2 fruit fly cellular contexts compared by ENCODE assay signal in the genomic region with DNA sequence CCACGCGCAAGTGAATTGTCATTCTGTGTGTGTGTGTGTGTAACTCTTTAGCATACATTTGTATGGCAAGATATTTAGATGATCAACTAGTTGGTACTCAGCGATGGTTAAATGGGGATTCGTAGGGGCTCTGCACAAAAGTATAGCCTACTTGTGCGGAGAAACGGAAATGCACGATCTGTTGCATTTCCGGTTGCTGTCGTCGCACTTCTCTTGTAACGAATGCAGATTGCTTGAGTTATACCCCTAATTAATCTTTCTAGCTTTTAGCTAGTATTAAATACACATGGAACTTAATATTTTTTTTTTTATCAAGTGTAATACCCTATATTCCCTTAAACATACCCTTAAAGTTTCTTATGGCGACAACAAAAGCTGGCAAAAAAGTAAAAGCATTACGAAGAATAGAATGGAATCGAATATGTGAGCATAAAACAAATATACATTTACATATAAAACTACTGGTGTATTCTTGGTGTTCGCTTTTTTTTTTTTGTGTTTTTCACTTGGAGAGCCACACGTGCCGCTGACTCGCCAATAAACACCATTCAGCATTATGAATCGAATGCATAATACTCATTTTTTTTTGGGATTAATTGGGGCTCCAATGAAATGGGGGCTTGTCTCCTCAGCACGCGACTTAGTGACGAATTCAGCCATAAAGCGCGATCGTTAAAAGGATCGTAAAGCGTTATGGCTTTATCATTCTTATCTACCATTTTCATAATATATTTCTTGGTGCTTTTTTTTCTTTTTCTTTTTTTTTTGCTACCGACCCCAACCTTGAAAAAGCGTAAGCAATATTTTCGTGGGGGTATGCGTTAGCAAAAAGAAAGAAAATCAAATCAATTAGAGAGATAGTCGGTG.
TF ChIP-seq lines count a peak whose summit lies in the region.

No protein-coding gene starts in this region.

TF ChIP-seq in whole organism, embryonic, 481 proteins besides CTCF, POLR2A, EP300 and RAD21 (continued from another document and continues in another):
- peak; percentile 66; the same call in 1 of the 2 replicates for TF ChIP-seq lmd (GFP tag; IDR thresholded peaks at IDR 0.05; lab: Robert Waterston, UW)
- no peak for TF ChIP-seq Aef1 (GFP tag; IDR thresholded peaks at IDR 0.05; lab: Robert Waterston, UW)
- TF ChIP-seq jing (GFP tag; optimal IDR thresholded peaks at IDR 0.05; lab: Kevin White, UChicago) = no peak
- TF ChIP-seq H15 (GFP tag; IDR thresholded peaks at IDR 0.05; lab: Robert Waterston, UW) = 0 out of 3 replicates have a peak, but pooled peaks have one; percentile 38
- TF ChIP-seq lab (GFP tag; optimal IDR thresholded peaks at IDR 0.05; lab: Kevin White, UChicago) = peak; percentile 71
- no peak for TF ChIP-seq gsb (GFP tag; IDR thresholded peaks at IDR 0.05; lab: Robert Waterston, UW)
- peak; percentile 9 for TF ChIP-seq Oli (tag; optimal IDR thresholded peaks at IDR 0.05; lab: Kevin White, UChicago)
- peak; percentile 76 for TF ChIP-seq lilli (GFP tag; optimal IDR thresholded peaks at IDR 0.05; lab: Kevin White, UChicago)
- no peak for TF ChIP-seq CG15073 (GFP tag; optimal IDR thresholded peaks at IDR 0.05; lab: Kevin White, UChicago)
- peak; percentile 31 for TF ChIP-seq HmgZ (tag; optimal IDR thresholded peaks at IDR 0.05; lab: Kevin White, UChicago)
- 0 out of 2 replicates have a peak, but pooled peaks have one; percentile 42 for TF ChIP-seq ham (GFP tag; IDR thresholded peaks at IDR 0.05; lab: Robert Waterston, UW)
- TF ChIP-seq CG18619 (GFP tag; optimal IDR thresholded peaks at IDR 0.05; lab: Kevin White, UChicago) = peak; percentile 60
- peak; percentile 4 for TF ChIP-seq CG13296 (GFP tag; optimal IDR thresholded peaks at IDR 0.05; lab: Kevin White, UChicago)
- TF ChIP-seq CG1233 (GFP tag; optimal IDR thresholded peaks at IDR 0.05; lab: Kevin White, UChicago) = peak; percentile 35
- TF ChIP-seq vvl (GFP tag; IDR thresholded peaks at IDR 0.05; lab: Robert Waterston, UW) = peak; percentile 26; the same call in 1 of the 2 replicates
- TF ChIP-seq gce (GFP tag; IDR thresholded peaks at IDR 0.05; lab: Robert Waterston, UW) = no peak
- no peak for TF ChIP-seq H2.0 (GFP tag; IDR thresholded peaks at IDR 0.05; lab: Robert Waterston, UW)
- TF ChIP-seq CG6765 (GFP tag; optimal IDR thresholded peaks at IDR 0.05; lab: Kevin White, UChicago) = peak; percentile 21
- peak; percentile 22 for TF ChIP-seq Antp (GFP tag; optimal IDR thresholded peaks at IDR 0.05; lab: Kevin White, UChicago)
- TF ChIP-seq Meics (GFP tag; optimal IDR thresholded peaks at IDR 0.05; lab: Kevin White, UChicago) = peak; percentile 66
- TF ChIP-seq kni (GFP tag; optimal IDR thresholded peaks at IDR 0.05; lab: Kevin White, UChicago) = no peak
- TF ChIP-seq CG33213 (GFP tag; optimal IDR thresholded peaks at IDR 0.05; lab: Kevin White, UChicago) = no peak
- TF ChIP-seq repo (GFP tag; optimal IDR thresholded peaks at IDR 0.05; lab: Kevin White, UChicago) = no peak
- peak; percentile 33 for TF ChIP-seq shn (GFP tag; optimal IDR thresholded peaks at IDR 0.05; lab: Kevin White, UChicago)
- no peak for TF ChIP-seq CG6254 (GFP tag; optimal IDR thresholded peaks at IDR 0.05; lab: Kevin White, UChicago)
- no peak for TF ChIP-seq Bdp1 (GFP tag; optimal IDR thresholded peaks at IDR 0.05; lab: Kevin White, UChicago)
- TF ChIP-seq ind (GFP tag; optimal IDR thresholded peaks at IDR 0.05; lab: Kevin White, UChicago) = peak; percentile 51
- no peak for TF ChIP-seq toy (GFP tag; IDR thresholded peaks at IDR 0.05; lab: Robert Waterston, UW)
- no peak for TF ChIP-seq CG7271 (tag; optimal IDR thresholded peaks at IDR 0.05; lab: Kevin White, UChicago)
- no peak for TF ChIP-seq gsb-n (tag; optimal IDR thresholded peaks at IDR 0.05; lab: Kevin White, UChicago)
- no peak for TF ChIP-seq ems (GFP tag; optimal IDR thresholded peaks at IDR 0.05; lab: Kevin White, UChicago)
- peak; percentile 65 for TF ChIP-seq grau (tag; optimal IDR thresholded peaks at IDR 0.05; lab: Kevin White, UChicago)
- TF ChIP-seq NFAT (GFP tag; IDR thresholded peaks at IDR 0.05; lab: Robert Waterston, UW) = 0 out of 2 replicates have a peak, but pooled peaks have one; percentile 33
- peak; percentile 13 for TF ChIP-seq Hand (GFP tag; optimal IDR thresholded peaks at IDR 0.05; lab: Kevin White, UChicago)
- TF ChIP-seq Usf (GFP tag; optimal IDR thresholded peaks at IDR 0.05; lab: Kevin White, UChicago) = peak; percentile 69
- TF ChIP-seq en (GFP tag; optimal IDR thresholded peaks at IDR 0.05; lab: Kevin White, UChicago) = peak; percentile 5
- TF ChIP-seq Ets97D (GFP tag; optimal IDR thresholded peaks at IDR 0.05; lab: Kevin White, UChicago) = peak; percentile 76
- TF ChIP-seq tx (GFP tag; optimal IDR thresholded peaks at IDR 0.05; lab: Kevin White, UChicago) = peak; percentile 50
- no peak for TF ChIP-seq odd (GFP tag; optimal IDR thresholded peaks at IDR 0.05; lab: Kevin White, UChicago)
- TF ChIP-seq CG6175 (GFP tag; IDR thresholded peaks at IDR 0.05; lab: Robert Waterston, UW) = 0 out of 3 replicates have a peak, but pooled peaks have one; percentile 45
- peak; percentile 54 for TF ChIP-seq Myb (GFP tag; optimal IDR thresholded peaks at IDR 0.05; lab: Kevin White, UChicago)
- TF ChIP-seq bcd (GFP tag; optimal IDR thresholded peaks at IDR 0.05; lab: Kevin White, UChicago) = peak; percentile 64
- TF ChIP-seq CG7928 (GFP tag; optimal IDR thresholded peaks at IDR 0.05; lab: Kevin White, UChicago) = peak; percentile 20
- TF ChIP-seq CG4404 (GFP tag; IDR thresholded peaks at IDR 0.05; lab: Robert Waterston, UW) = peak; percentile 60
- peak; percentile 28 for TF ChIP-seq CG7556 (GFP tag; optimal IDR thresholded peaks at IDR 0.05; lab: Kevin White, UChicago)
- TF ChIP-seq CG17328 (GFP tag; IDR thresholded peaks at IDR 0.05; lab: Robert Waterston, UW) = peak; percentile 9; the same call in 1 of the 2 replicates
- no peak for TF ChIP-seq Dip2 (GFP tag; IDR thresholded peaks at IDR 0.05; lab: Robert Waterston, UW)
- TF ChIP-seq CG2116 (GFP tag; optimal IDR thresholded peaks at IDR 0.05; lab: Kevin White, UChicago) = peak; percentile 6
- TF ChIP-seq CG9817 (tag; optimal IDR thresholded peaks at IDR 0.05; lab: Kevin White, UChicago) = peak; percentile 43
- TF ChIP-seq vnd (GFP tag; IDR thresholded peaks at IDR 0.05; lab: Robert Waterston, UW; ENCODE audit: partially characterized antibody) = no peak
- TF ChIP-seq Opbp (GFP tag; IDR thresholded peaks at IDR 0.05; lab: Robert Waterston, UW; ENCODE audit: partially characterized antibody) = no peak
- peak; percentile 48 for TF ChIP-seq Hsf (GFP tag; optimal IDR thresholded peaks at IDR 0.05; lab: Kevin White, UChicago)
- TF ChIP-seq CG2712 (tag; optimal IDR thresholded peaks at IDR 0.05; lab: Kevin White, UChicago) = peak; percentile 17
- 0 out of 2 replicates have a peak, but pooled peaks have one; percentile 7 for TF ChIP-seq CG11696 (GFP tag; IDR thresholded peaks at IDR 0.05; lab: Robert Waterston, UW)
- TF ChIP-seq CG8290 (GFP tag; optimal IDR thresholded peaks at IDR 0.05; lab: Kevin White, UChicago) = no peak
- TF ChIP-seq CG8290 (tag; optimal IDR thresholded peaks at IDR 0.05; lab: Kevin White, UChicago) = peak in 1 of 2 experiments; percentile 55
- TF ChIP-seq ato (GFP tag; IDR thresholded peaks at IDR 0.05; lab: Robert Waterston, UW; ENCODE audit: partially characterized antibody) = no peak
- TF ChIP-seq ERR (GFP tag; optimal IDR thresholded peaks at IDR 0.05; lab: Kevin White, UChicago) = peak; percentile 40
- TF ChIP-seq fu2 (GFP tag; optimal IDR thresholded peaks at IDR 0.05; lab: Kevin White, UChicago) = peak; percentile 72

TF ChIP-seq in whole organism, prepupa, 60 proteins besides CTCF, POLR2A, EP300 and RAD21 (continued from another document):
- TF ChIP-seq Eip78C (GFP tag; lab: Kevin White, UChicago) (peak; percentile 69), Hr39 (GFP tag; optimal IDR thresholded peaks at IDR 0.05; lab: Kevin White, UChicago) (no peak), CG11762 (GFP tag; optimal IDR thresholded peaks at IDR 0.05; lab: Kevin White, UChicago; ENCODE audit: insufficient read depth) (no peak), Blimp-1 (GFP tag; optimal IDR thresholded peaks at IDR 0.05; lab: Kevin White, UChicago) (no peak), cyc (GFP tag; optimal IDR thresholded peaks at IDR 0.05; lab: Kevin White, UChicago) (peak; percentile 6), CG3032 (tag; optimal IDR thresholded peaks at IDR 0.05; lab: Kevin White, UChicago) (no peak), lz (GFP tag; optimal IDR thresholded peaks at IDR 0.05; lab: Kevin White, UChicago) (no peak), fd59A (GFP tag; optimal IDR thresholded peaks at IDR 0.05; lab: Kevin White, UChicago) (no peak), CG6276 (GFP tag; optimal IDR thresholded peaks at IDR 0.05; lab: Kevin White, UChicago) (no peak), Ets96B (tag; optimal IDR thresholded peaks at IDR 0.05; lab: Kevin White, UChicago) (no peak), CG9139 (GFP tag; optimal IDR thresholded peaks at IDR 0.05; lab: Kevin White, UChicago) (no peak), pdm3 (GFP tag; optimal IDR thresholded peaks at IDR 0.05; lab: Kevin White, UChicago) (no peak), net (GFP tag; optimal IDR thresholded peaks at IDR 0.05; lab: Kevin White, UChicago) (peak; percentile 15), vri (GFP tag; optimal IDR thresholded peaks at IDR 0.05; lab: Kevin White, UChicago) (peak; percentile 19), CG32006 (GFP tag; optimal IDR thresholded peaks at IDR 0.05; lab: Kevin White, UChicago) (peak; percentile 17), CG10669 (GFP tag; optimal IDR thresholded peaks at IDR 0.05; lab: Kevin White, UChicago) (peak; percentile 11), CG7368 (GFP tag; optimal IDR thresholded peaks at IDR 0.05; lab: Kevin White, UChicago) (no peak), Sox15 (GFP tag; optimal IDR thresholded peaks at IDR 0.05; lab: Kevin White, UChicago) (no peak), CG6163 (GFP tag; IDR thresholded peaks at IDR 0.05; lab: Robert Waterston, UW) (0 out of 3 replicates have a peak, but pooled peaks have one; percentile 35), Sox14 (GFP tag; optimal IDR thresholded peaks at IDR 0.05; lab: Kevin White, UChicago) (no peak), CG6854 (GFP tag; optimal IDR thresholded peaks at IDR 0.05; lab: Kevin White, UChicago) (no peak), CG11902 (GFP tag; optimal IDR thresholded peaks at IDR 0.05; lab: Kevin White, UChicago) (no peak), CG4318 (GFP tag; optimal IDR thresholded peaks at IDR 0.05; lab: Kevin White, UChicago) (no peak), achi (GFP tag; optimal IDR thresholded peaks at IDR 0.05; lab: Kevin White, UChicago) (peak; percentile 7)
